Worm (Caenorhabditis elegans): ENCODE data around the gene srlf-33.

DNA sequence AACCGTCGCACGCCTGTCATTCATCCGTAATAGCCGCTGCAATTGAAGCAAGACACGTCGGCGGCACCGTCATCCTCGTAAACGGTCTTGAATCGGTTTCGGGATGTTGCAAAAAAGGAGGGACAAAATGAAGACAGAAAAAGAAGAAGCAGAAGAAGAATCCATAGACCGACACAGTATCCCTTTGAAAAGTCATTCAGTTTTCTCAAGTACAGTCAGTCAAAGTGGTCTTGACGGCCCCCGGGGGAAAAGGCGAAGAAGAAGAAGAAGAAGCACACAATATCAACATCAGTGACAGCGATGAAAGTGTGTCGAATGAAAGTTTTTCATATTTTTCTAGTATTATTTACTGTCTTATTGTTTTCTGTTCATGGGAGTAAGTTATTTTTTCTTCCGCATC is 47.0 kb downstream of the srlf-33 start, which contains the start of gene cutl-27:
- TF ChIP-seq unc-62 (GFP tag; optimal IDR thresholded peaks at IDR 0.05): no peak
- no peak for TF ChIP-seq nhr-12 (tag; optimal IDR thresholded peaks at IDR 0.05)
- no peak for TF ChIP-seq cnd-1 (tag; optimal IDR thresholded peaks at IDR 0.05)
- no peak for TF ChIP-seq lin-32 (GFP tag; optimal IDR thresholded peaks at IDR 0.05)
- no peak for TF ChIP-seq pha-4 (tag; optimal IDR thresholded peaks at IDR 0.05)
- no peak for TF ChIP-seq nhr-237 (tag; optimal IDR thresholded peaks at IDR 0.05)
- no peak for TF ChIP-seq mep-1 (tag; optimal IDR thresholded peaks at IDR 0.05)
- TF ChIP-seq flh-1 (GFP tag; optimal IDR thresholded peaks at IDR 0.05): no peak
